Worm (Caenorhabditis elegans) whole organism, mixed stage, embryonic: ENCODE measurements around the gene R07A4.4.

Source experiments
- M03D4.4 ChIP-seq: sonication (generic microtip); optimal IDR thresholded peaks from 2 replicates; lab custom pipeline; 2017; ENCODE audit warnings: mild to moderate bottlenecking, missing genetic modification characterization, missing compliant biosample characterization
- bed-3 ChIP-seq: fragments of 200-800 bp; sonication (Bioruptor generic); optimal IDR thresholded peaks from 3 replicates; lab custom pipeline; 2018; ENCODE audit warnings: mild to moderate bottlenecking, missing genetic modification characterization, moderate library complexity, missing compliant biosample characterization
- blmp-1 ChIP-seq: fragments of 150-350 bp; optimal IDR thresholded peaks from 2 replicates; lab custom pipeline; 2014; ENCODE audit warnings: missing biosample characterization, missing genetic modification characterization
- ceh-83 ChIP-seq: fragments of 200-800 bp; sonication (Bioruptor generic); optimal IDR thresholded peaks from 2 replicates; lab custom pipeline; 2018; ENCODE audit warnings: mild to moderate bottlenecking, missing genetic modification characterization, missing compliant biosample characterization
- cnd-1 ChIP-seq: fragments of 200-800 bp; sonication (Bioruptor generic); optimal IDR thresholded peaks from 2 replicates; lab custom pipeline; 2018; ENCODE audit warnings: mild to moderate bottlenecking, missing genetic modification characterization, missing compliant biosample characterization
- drap-1 ChIP-seq: fragments of 200-800 bp; sonication (Bioruptor generic); optimal IDR thresholded peaks from 3 replicates; lab custom pipeline; 2018; ENCODE audit warnings: mild to moderate bottlenecking, missing genetic modification characterization, missing compliant biosample characterization
- elt-3 ChIP-seq: fragments of 150-350 bp; optimal IDR thresholded peaks from 2 replicates; lab custom pipeline; 2014; ENCODE audit warnings: missing biosample characterization, missing genetic modification characterization
- flh-1 ChIP-seq: fragments of 200-800 bp; sonication (Bioruptor generic); optimal IDR thresholded peaks from 2 replicates; lab custom pipeline; 2018; ENCODE audit warnings: mild to moderate bottlenecking, missing genetic modification characterization, moderate library complexity, missing compliant biosample characterization
- ham-2 ChIP-seq: fragments of 200-800 bp; sonication (Bioruptor generic); optimal IDR thresholded peaks from 2 replicates; lab custom pipeline; 2018; ENCODE audit warnings: mild to moderate bottlenecking, missing genetic modification characterization, missing compliant biosample characterization
- hlh-1 ChIP-seq: fragments of 150-350 bp; optimal IDR thresholded peaks from 2 replicates; lab custom pipeline; 2014; ENCODE audit warnings: missing biosample characterization, missing genetic modification reagents, missing genetic modification characterization
- lin-13 ChIP-seq: fragments of 150-350 bp; optimal IDR thresholded peaks from 2 replicates; lab custom pipeline; 2014; ENCODE audit warnings: missing biosample characterization, missing genetic modification characterization
- lsy-2 ChIP-seq: fragments of 150-350 bp; optimal IDR thresholded peaks from 2 replicates; lab custom pipeline; 2014; ENCODE audit warnings: missing biosample characterization, missing genetic modification characterization
- mab-5 ChIP-seq: fragments of 150-350 bp; optimal IDR thresholded peaks from 2 replicates; lab custom pipeline; 2014; ENCODE audit warnings: missing biosample characterization, missing genetic modification characterization
- mep-1 ChIP-seq: fragments of 150-350 bp; optimal IDR thresholded peaks from 2 replicates; lab custom pipeline; 2017; ENCODE audit warnings: missing biosample characterization, missing genetic modification reagents, missing genetic modification characterization, inconsistent platforms
- mls-2 ChIP-seq: sonication (generic microtip); optimal IDR thresholded peaks from 2 replicates; lab custom pipeline; 2016; ENCODE audit warnings: mild to moderate bottlenecking, missing genetic modification characterization, moderate library complexity, missing compliant biosample characterization
- nhr-2 ChIP-seq: fragments of 150-350 bp; optimal IDR thresholded peaks from 2 replicates; lab custom pipeline; 2014; ENCODE audit warnings: missing biosample characterization, missing genetic modification characterization
- nhr-237 ChIP-seq: fragments of 150-350 bp; optimal IDR thresholded peaks from 2 replicates; lab custom pipeline; 2014; ENCODE audit warnings: missing biosample characterization, missing genetic modification characterization
- nhr-28 ChIP-seq: fragments of 150-350 bp; optimal IDR thresholded peaks from 2 replicates; lab custom pipeline; 2014; ENCODE audit warnings: missing biosample characterization, missing genetic modification characterization
- nhr-76 ChIP-seq: sonication (generic microtip); optimal IDR thresholded peaks from 2 replicates; lab custom pipeline; 2017; ENCODE audit warnings: missing biosample characterization, missing genetic modification characterization
- sem-2 ChIP-seq: fragments of 200-800 bp; sonication (Bioruptor generic); optimal IDR thresholded peaks from 2 replicates; lab custom pipeline; 2018; ENCODE audit warnings: mild to moderate bottlenecking, missing genetic modification characterization, missing compliant biosample characterization
- snpc-4 ChIP-seq: fragments of 150-350 bp; optimal IDR thresholded peaks from 2 replicates; lab custom pipeline; 2014; ENCODE audit warnings: missing biosample characterization, missing genetic modification characterization
- sptf-1 ChIP-seq: sonication (generic microtip); optimal IDR thresholded peaks from 2 replicates; lab custom pipeline; 2017; ENCODE audit warnings: mild to moderate bottlenecking, missing genetic modification characterization, moderate library complexity, missing compliant biosample characterization
- tbx-8 ChIP-seq: fragments of 200-800 bp; sonication (Bioruptor generic); optimal IDR thresholded peaks from 2 replicates; lab custom pipeline; 2018; ENCODE audit warnings: mild to moderate bottlenecking, missing genetic modification characterization, moderate library complexity, missing compliant biosample characterization
- unc-120 ChIP-seq: sonication (generic microtip); optimal IDR thresholded peaks from 2 replicates; lab custom pipeline; 2017; ENCODE audit warnings: missing genetic modification characterization, missing compliant biosample characterization; ENCODE audit not compliant: poor library complexity, severe bottlenecking
- unc-62 ChIP-seq: fragments of 150-350 bp; optimal IDR thresholded peaks from 2 replicates; lab custom pipeline; 2014; ENCODE audit warnings: missing biosample characterization, missing genetic modification reagents, missing genetic modification characterization
- zip-8 ChIP-seq: fragments of 150-350 bp; optimal IDR thresholded peaks from 2 replicates; lab custom pipeline; 2014; ENCODE audit warnings: missing biosample characterization, missing genetic modification characterization
- ztf-11 ChIP-seq: fragments of 150-350 bp; optimal IDR thresholded peaks from 2 replicates; lab custom pipeline; 2014; ENCODE audit warnings: missing biosample characterization, missing genetic modification characterization

The R07A4.4 gene

DNA sequence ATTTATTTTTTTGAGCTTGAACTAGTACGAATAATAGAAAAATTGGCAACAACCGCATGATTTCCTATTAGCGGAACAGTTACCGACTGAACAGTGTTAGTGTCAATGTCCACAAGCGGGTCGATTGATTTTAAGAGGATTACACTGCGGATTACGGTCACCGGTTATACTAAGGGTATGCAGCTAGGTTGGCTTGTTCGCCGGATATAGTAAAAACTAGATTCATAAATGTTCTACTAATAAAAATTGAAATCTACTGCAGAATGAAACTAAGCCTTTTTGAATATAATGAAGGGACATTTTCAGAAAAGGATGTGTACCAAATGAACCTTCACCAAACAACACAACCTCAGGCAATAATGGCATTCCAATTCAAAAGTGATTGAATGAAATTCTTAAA, at the start of gene R07A4.4:
Gene R07A4.4, minus strand, starts transcription at position 101 of the 400 bp plus-strand sequence.
- TF ChIP-seq snpc-4 (tag; lab: Kevin White, UChicago) (no peak), elt-3 (tag; lab: Kevin White, UChicago) (no peak), lsy-2 (tag; lab: Kevin White, UChicago) (no peak), unc-62 (no peak), flh-1 (GFP tag; lab: Kevin White, UChicago) (no peak), mep-1 (no peak), mls-2 (tag; lab: Kevin White, UChicago) (no peak), nhr-2 (no peak), mab-5 (tag; lab: Kevin White, UChicago) (no peak), nhr-76 (tag; lab: Kevin White, UChicago) (no peak), cnd-1 (tag; lab: Kevin White, UChicago) (no peak), lin-13 (tag; lab: Kevin White, UChicago) (no peak), sptf-1 (tag; lab: Kevin White, UChicago) (no peak), drap-1 (GFP tag; lab: Kevin White, UChicago) (no peak), nhr-237 (no peak)

DNA sequence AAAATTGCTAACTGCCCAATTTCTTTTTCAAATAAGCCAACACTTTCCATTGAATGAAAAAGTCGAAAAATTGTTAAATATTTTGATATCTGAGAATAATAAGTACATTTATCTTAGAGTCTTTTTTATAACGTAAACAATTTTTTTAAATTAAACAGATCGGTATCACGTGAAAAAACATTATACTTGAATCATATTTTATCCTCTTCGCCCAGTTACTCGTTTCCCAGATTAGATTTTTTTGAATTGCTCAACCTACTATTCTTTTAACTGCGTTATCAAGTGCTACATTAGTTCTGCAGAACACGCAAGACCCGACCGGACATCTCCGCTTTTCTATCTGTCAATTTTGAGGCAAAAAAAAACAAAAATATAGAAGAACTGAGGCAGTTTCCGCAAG, 46.9 kb upstream of the R07A4.4 start, which contains the start of gene F31B12.4:
Gene F31B12.4, plus strand, starts transcription at position 301 of the 400 bp plus-strand sequence.
- TF ChIP-seq sem-2 (GFP tag; lab: Kevin White, UChicago) (no peak), drap-1 (GFP tag; lab: Kevin White, UChicago) (no peak), ceh-83 (GFP tag; lab: Kevin White, UChicago) (no peak), mep-1 (no peak), bed-3 (GFP tag; lab: Kevin White, UChicago) (no peak)
- TF ChIP-seq, all 35 proteins: peak for 0

DNA sequence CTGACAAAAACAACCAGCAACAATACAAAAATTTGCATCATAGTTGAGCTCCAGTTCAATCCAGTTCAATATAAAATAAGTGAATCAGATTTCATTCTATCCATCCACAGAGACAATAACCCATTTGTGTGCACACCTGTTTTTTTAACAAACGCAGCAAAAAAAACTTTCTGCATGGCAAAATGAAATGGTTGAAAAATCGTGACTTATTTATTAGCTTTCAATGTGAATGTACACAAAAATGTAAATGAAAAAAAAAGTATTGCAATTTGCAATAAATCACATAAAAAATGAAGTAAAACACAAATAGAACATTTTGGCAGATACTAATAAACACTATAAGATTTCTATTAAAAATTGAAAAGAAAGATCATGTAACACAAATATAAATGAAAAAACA, 37.1 kb upstream of the R07A4.4 start, which contains the start of gene T05A10.6:
Gene T05A10.6, minus strand, starts transcription at position 101 of the 400 bp plus-strand sequence.
- no peak for TF ChIP-seq unc-120 (tag; lab: Kevin White, UChicago)
- TF ChIP-seq ham-2 (GFP tag; lab: Kevin White, UChicago), result no peak
- no peak for TF ChIP-seq flh-1 (GFP tag; lab: Kevin White, UChicago)
- TF ChIP-seq nhr-2, result no peak

DNA sequence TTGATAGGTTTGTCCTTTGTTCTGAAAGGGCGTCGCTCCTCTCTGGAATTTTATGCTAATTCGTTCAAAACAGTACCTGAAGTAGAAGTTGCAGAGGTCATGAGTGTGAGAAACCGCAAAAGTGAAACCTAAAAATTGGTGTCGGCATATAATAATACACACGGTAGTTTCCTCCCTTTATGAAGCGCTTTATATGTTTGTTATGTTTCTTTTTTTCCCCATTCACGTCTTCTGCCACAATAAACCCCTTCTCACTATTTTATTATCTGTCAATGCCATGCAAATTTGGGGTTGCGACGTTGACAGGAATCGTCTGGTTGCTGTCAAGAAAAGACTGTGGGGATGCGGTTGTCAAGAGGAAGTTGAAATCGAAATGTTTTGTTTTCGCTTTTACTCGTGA, 34.9 kb upstream of the R07A4.4 start, which contains the start of gene vap-2:
Gene vap-2, minus strand, starts transcription at position 101 of the 400 bp plus-strand sequence.
- TF ChIP-seq tbx-8 (GFP tag; lab: Kevin White, UChicago) (no peak), blmp-1 (tag; lab: Kevin White, UChicago) (no peak), unc-120 (tag; lab: Kevin White, UChicago) (no peak), ham-2 (GFP tag; lab: Kevin White, UChicago) (no peak), lsy-2 (tag; lab: Kevin White, UChicago) (no peak), nhr-28 (tag; lab: Kevin White, UChicago) (no peak), sem-2 (GFP tag; lab: Kevin White, UChicago) (no peak), nhr-76 (tag; lab: Kevin White, UChicago) (no peak), drap-1 (GFP tag; lab: Kevin White, UChicago) (no peak)
- TF ChIP-seq, all 35 proteins: peak for 0

DNA sequence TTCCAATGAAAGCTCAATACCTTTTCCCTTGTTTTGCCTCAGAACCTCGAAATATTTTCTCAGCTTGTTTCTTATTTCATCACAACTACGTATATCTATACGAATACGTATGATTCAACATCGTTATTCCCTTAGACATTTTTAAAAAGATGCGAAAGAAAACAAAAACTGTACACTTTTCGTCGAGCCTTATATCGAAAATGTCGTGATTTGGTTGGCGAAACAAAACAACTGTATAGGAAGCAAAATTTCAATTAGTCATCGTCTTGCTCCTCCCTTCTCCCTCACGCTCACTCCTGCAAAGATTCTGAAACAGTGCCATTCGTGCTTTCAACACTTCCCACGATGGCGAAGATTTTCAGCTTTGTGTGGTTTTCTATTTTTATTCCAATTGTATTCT, 29.7 kb upstream of the R07A4.4 start, which contains the start of gene ttr-14:
Gene ttr-14, plus strand, starts transcription at position 301 of the 400 bp plus-strand sequence.
- TF ChIP-seq M03D4.4 (tag; lab: Kevin White, UChicago) (no peak), flh-1 (GFP tag; lab: Kevin White, UChicago) (no peak), lin-13 (tag; lab: Kevin White, UChicago) (no peak), elt-3 (tag; lab: Kevin White, UChicago) (no peak)
- TF ChIP-seq, all 35 proteins: peak for 0

DNA sequence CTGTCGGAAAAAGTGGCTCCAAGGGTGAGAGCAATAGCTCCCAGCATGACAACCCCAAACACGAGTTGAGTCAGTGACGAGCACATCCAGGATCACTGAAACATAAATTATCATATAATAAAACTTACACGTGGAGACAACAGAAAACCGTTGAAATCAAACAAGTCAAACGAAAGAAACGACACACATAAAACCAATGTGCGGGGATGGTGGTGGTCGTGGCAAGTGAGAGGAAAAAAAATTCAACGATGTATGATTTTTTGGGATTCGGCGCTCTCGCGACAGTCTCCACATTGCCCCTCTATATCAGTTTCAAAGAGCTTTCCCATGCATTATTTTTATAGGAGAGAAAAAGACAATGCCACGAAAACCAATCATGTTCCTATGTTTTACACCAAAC, 26.3 kb upstream of the R07A4.4 start, which contains the start of gene clc-4:
Gene clc-4, minus strand, starts transcription at position 101 of the 400 bp plus-strand sequence.
- TF ChIP-seq ztf-11 (tag; lab: Kevin White, UChicago), result no peak
- TF ChIP-seq snpc-4 (tag; lab: Kevin White, UChicago), result no peak
- TF ChIP-seq zip-8 (tag; lab: Kevin White, UChicago), result no peak
- TF ChIP-seq flh-1 (GFP tag; lab: Kevin White, UChicago), result no peak
- no peak for TF ChIP-seq mab-5 (tag; lab: Kevin White, UChicago)
- no peak for TF ChIP-seq hlh-1 (tag; lab: Kevin White, UChicago)
